Worm (Caenorhabditis elegans): ENCODE results near the gene K08H10.6.

- TF ChIP-seq ztf-11 (tag; optimal IDR thresholded peaks at IDR 0.05): no peak
- TF ChIP-seq lsy-2 (tag; optimal IDR thresholded peaks at IDR 0.05): no peak
- TF ChIP-seq zip-2 (tag; optimal IDR thresholded peaks at IDR 0.05): no peak
- TF ChIP-seq Y105C5A.15 (GFP tag; IDR thresholded peaks at IDR 0.05): no peak
- no peak for TF ChIP-seq ztf-7 (tag; optimal IDR thresholded peaks at IDR 0.05)
- no peak for TF ChIP-seq fos-1 (tag; optimal IDR thresholded peaks at IDR 0.05)
- TF ChIP-seq F26F4.8 (GFP tag; conservative IDR thresholded peaks at IDR 0.05): no peak
Observed at ce11 chrV:9958654-9959053, 37.0 kb downstream of the K08H10.6 start.
